Fruit fly (Drosophila melanogaster) whole organism, prepupa: ENCODE results near the gene tara.
A peak's percentile ranks its signal among the peaks of the same experiment; 100 is the strongest.

Experiments
- CG16779 ChIP-seq: fragments of 200-800 bp; sonication (Bioruptor generic); optimal IDR thresholded peaks from 3 replicates; lab custom pipeline; 2017; ENCODE audit warnings: missing biosample characterization, mild to moderate bottlenecking, missing genetic modification characterization
- CG6854 ChIP-seq: fragments of 200-800 bp; sonication (Bioruptor generic); optimal IDR thresholded peaks from 2 replicates; lab custom pipeline; 2017; ENCODE audit warnings: missing biosample characterization, mild to moderate bottlenecking, missing genetic modification characterization
- CG7368 ChIP-seq: fragments of 200-800 bp; sonication (Bioruptor generic); optimal IDR thresholded peaks from 3 replicates; lab custom pipeline; 2016; ENCODE audit warnings: missing biosample characterization, missing genetic modification characterization
- CG8319 ChIP-seq: fragments of 200-800 bp; sonication (Bioruptor generic); optimal IDR thresholded peaks from 3 replicates; lab custom pipeline; 2016; ENCODE audit warnings: missing biosample characterization, missing genetic modification characterization
- CG9139 ChIP-seq: fragments of 200-800 bp; sonication (Bioruptor generic); optimal IDR thresholded peaks from 3 replicates; lab custom pipeline; 2017; ENCODE audit warnings: missing biosample characterization, mild to moderate bottlenecking, missing genetic modification characterization
- Gug ChIP-seq: fragments of 200-800 bp; sonication (Bioruptor generic); IDR thresholded peaks from 2 replicates; pipeline ENCODE4 v1.3.6; 2022; ENCODE audit warnings: missing biosample characterization, missing genetic modification characterization
- Hr38 ChIP-seq: sonication (Bioruptor generic); optimal IDR thresholded peaks from 2 replicates; lab custom pipeline; 2016; ENCODE audit warnings: missing biosample characterization, missing genetic modification characterization
- Hr4 ChIP-seq: fragments of 200-800 bp; sonication (Bioruptor generic); optimal IDR thresholded peaks from 3 replicates; lab custom pipeline; 2016; ENCODE audit warnings: missing biosample characterization, missing genetic modification characterization

dm6 chr3R:16253974-16254408 lies 28.5 kb downstream of the tara start:
- TF ChIP-seq Gug (no peak), CG16779 (tag; lab: Kevin White, UChicago) (no peak), CG7368 (no peak), Hr4 (GFP tag; lab: Kevin White, UChicago) (no peak), Hr38 (GFP tag; lab: Kevin White, UChicago) (no peak), CG6854 (GFP tag; lab: Kevin White, UChicago) (peak; percentile 93), CG9139 (GFP tag; lab: Kevin White, UChicago) (no peak), CG8319 (GFP tag; lab: Kevin White, UChicago) (no peak)
